Worm (Caenorhabditis elegans): ENCODE results near the gene Y42A5A.1.

- TF ChIP-seq unc-62 (GFP tag; optimal IDR thresholded peaks at IDR 0.05) (no peak), ceh-43 (GFP tag; optimal IDR thresholded peaks at IDR 0.05) (no peak), nhr-76 (tag; optimal IDR thresholded peaks at IDR 0.05) (no peak), drap-1 (GFP tag; optimal IDR thresholded peaks at IDR 0.05) (no peak)
Measured at ce11 chrV:11060239-11060984, 27.3 kb upstream of the Y42A5A.1 start, which contains the start of gene T04C12.11.
